Fruit fly (Drosophila melanogaster) whole organism, embryonic: ENCODE measurements around the gene CG34238.

ENCODE experiments used
- Abd-B ChIP-seq: fragments of 200-800 bp; sonication (Bioruptor generic); optimal IDR thresholded peaks from 2 replicates; lab custom pipeline; 2018; ENCODE audit warnings: missing biosample characterization, mild to moderate bottlenecking, missing genetic modification characterization, moderate library complexity
- CG10274 ChIP-seq: fragments of 200-800 bp; sonication (Bioruptor generic); optimal IDR thresholded peaks from 3 replicates; lab custom pipeline; 2017; ENCODE audit warnings: missing biosample characterization, mild to moderate bottlenecking, missing genetic modification characterization
- CG10366 ChIP-seq: fragments of 200-800 bp; sonication (Bioruptor generic); IDR thresholded peaks from 2 replicates; pipeline ENCODE4 v1.3.6; 2022; ENCODE audit warnings: missing biosample characterization, missing genetic modification characterization
- CG10543 ChIP-seq: fragments of 200-800 bp; sonication (Bioruptor generic); optimal IDR thresholded peaks from 3 replicates; lab custom pipeline; 2017; ENCODE audit warnings: missing biosample characterization, mild to moderate bottlenecking, missing genetic modification characterization, moderate library complexity
- CG10654 ChIP-seq: fragments of 200-800 bp; sonication (Bioruptor generic); optimal IDR thresholded peaks from 2 replicates; lab custom pipeline; 2016; ENCODE audit warnings: missing biosample characterization, missing genetic modification characterization
- CG11085 ChIP-seq: fragments of 200-800 bp; sonication (Bioruptor generic); IDR thresholded peaks from 2 replicates; pipeline ENCODE4 v1.3.6; 2022; ENCODE audit warnings: missing biosample characterization, missing genetic modification characterization
- CG12219 ChIP-seq: fragments of 200-800 bp; sonication (Bioruptor generic); optimal IDR thresholded peaks from 3 replicates; lab custom pipeline; 2018; ENCODE audit warnings: missing biosample characterization, mild to moderate bottlenecking, missing genetic modification characterization
- CG13775 ChIP-seq: fragments of 200-800 bp; sonication (Bioruptor generic); optimal IDR thresholded peaks from 3 replicates; lab custom pipeline; 2017; ENCODE audit warnings: missing biosample characterization, mild to moderate bottlenecking, missing genetic modification characterization
- CG13894 ChIP-seq: fragments of 200-800 bp; sonication (Bioruptor generic); optimal IDR thresholded peaks from 3 replicates; lab custom pipeline; 2018; ENCODE audit warnings: missing biosample characterization, mild to moderate bottlenecking, missing genetic modification characterization, moderate library complexity
- CG1602 ChIP-seq: fragments of 200-800 bp; sonication (Bioruptor generic); optimal IDR thresholded peaks from 3 replicates; lab custom pipeline; 2016; ENCODE audit warnings: missing biosample characterization, missing genetic modification characterization
- CG17568 ChIP-seq: fragments of 200-800 bp; sonication (Bioruptor generic); optimal IDR thresholded peaks from 2 replicates; lab custom pipeline; 2018; ENCODE audit warnings: missing biosample characterization, mild to moderate bottlenecking, missing genetic modification characterization, moderate library complexity
- CG1832 ChIP-seq: fragments of 200-800 bp; sonication (Bioruptor generic); optimal IDR thresholded peaks from 2 replicates; lab custom pipeline; 2017; ENCODE audit warnings: missing biosample characterization, mild to moderate bottlenecking, missing genetic modification characterization, inconsistent platforms
- CG2129 ChIP-seq: fragments of 200-800 bp; sonication (Bioruptor generic); IDR thresholded peaks from 2 replicates; pipeline ENCODE4 v1.3.6; 2022; ENCODE audit warnings: missing biosample characterization, missing genetic modification characterization; ENCODE audit not compliant: partially characterized antibody
- CG3163 ChIP-seq: fragments of 200-800 bp; sonication (Bioruptor generic); optimal IDR thresholded peaks from 3 replicates; lab custom pipeline; 2016; ENCODE audit warnings: missing biosample characterization, missing genetic modification characterization
- CG4328 ChIP-seq: fragments of 200-800 bp; sonication (Bioruptor generic); optimal IDR thresholded peaks from 3 replicates; lab custom pipeline; 2017; ENCODE audit warnings: missing biosample characterization, missing genetic modification reagents, missing genetic modification characterization
- CG4404 ChIP-seq: fragments of 200-800 bp; sonication (Bioruptor generic); IDR thresholded peaks from 2 replicates; pipeline ENCODE4 v1.3.6; 2022; ENCODE audit warnings: missing biosample characterization, missing genetic modification characterization
- CG6175 ChIP-seq: fragments of 200-800 bp; sonication (Bioruptor generic); IDR thresholded peaks from 3 replicates; pipeline ENCODE4 v1.3.6; 2022; ENCODE audit warnings: missing biosample characterization, missing genetic modification characterization
- CG6813 ChIP-seq: fragments of 200-800 bp; sonication (Bioruptor generic); optimal IDR thresholded peaks from 2 replicates; lab custom pipeline; 2017; ENCODE audit warnings: missing biosample characterization, missing genetic modification characterization, mild to moderate bottlenecking, moderate library complexity, missing genetic modification reagents
- CG7987 ChIP-seq: fragments of 200-800 bp; sonication (Bioruptor generic); optimal IDR thresholded peaks from 2 replicates; lab custom pipeline; 2018; ENCODE audit warnings: missing biosample characterization, mild to moderate bottlenecking, missing genetic modification characterization, moderate library complexity
- CHES-1-like ChIP-seq: fragments of 200-800 bp; sonication (Bioruptor generic); optimal IDR thresholded peaks from 2 replicates; lab custom pipeline; 2016; ENCODE audit warnings: missing biosample characterization, missing genetic modification characterization
- CTCF ChIP-seq: fragments of 200-800 bp; sonication (Bioruptor generic); optimal IDR thresholded peaks from 2 replicates; lab custom pipeline; 2017; ENCODE audit warnings: missing biosample characterization, mild to moderate bottlenecking, missing genetic modification characterization, moderate library complexity
- Drgx ChIP-seq: fragments of 200-800 bp; sonication (Bioruptor generic); IDR thresholded peaks from 2 replicates; pipeline ENCODE4 v1.3.6; 2022; ENCODE audit warnings: missing biosample characterization, missing genetic modification characterization
- Eip74EF ChIP-seq, 2 experiments: fragments of 200-800 bp in 1 of 2; fragments of >200 bp in 1 of 2; sonication (Bioruptor generic) in 1 of 2; optimal IDR thresholded peaks; 2 replicates each; lab custom pipeline; 2017 to 2019; ENCODE audit warnings: missing biosample characterization in 2 of 2, missing genetic modification characterization in 2 of 2, mild to moderate bottlenecking in 1 of 2, moderate library complexity in 1 of 2
- HmgZ ChIP-seq: fragments of 200-800 bp; sonication (Bioruptor generic); optimal IDR thresholded peaks from 2 replicates; lab custom pipeline; 2018; ENCODE audit warnings: missing biosample characterization, mild to moderate bottlenecking, missing genetic modification characterization
- Hmr ChIP-seq: fragments of 200-800 bp; sonication (Bioruptor generic); optimal IDR thresholded peaks from 3 replicates; lab custom pipeline; 2017; ENCODE audit warnings: mild to moderate bottlenecking, missing biosample characterization, missing genetic modification reagents, missing genetic modification characterization
- Nf-YC ChIP-seq: fragments of 200-800 bp; optimal IDR thresholded peaks from 3 replicates; lab custom pipeline; 2019; ENCODE audit warnings: missing biosample characterization, mild to moderate bottlenecking, missing genetic modification characterization, moderate library complexity
- PHDP ChIP-seq: fragments of 200-800 bp; sonication (Bioruptor generic); optimal IDR thresholded peaks from 3 replicates; lab custom pipeline; 2018; ENCODE audit warnings: missing biosample characterization, mild to moderate bottlenecking, missing genetic modification characterization, moderate library complexity
- Sox102F ChIP-seq: fragments of 200-800 bp; sonication (Bioruptor generic); optimal IDR thresholded peaks from 2 replicates; lab custom pipeline; 2018; ENCODE audit warnings: missing biosample characterization, mild to moderate bottlenecking, missing genetic modification characterization, moderate library complexity
- Tbp ChIP-seq: fragments of >200 bp; optimal IDR thresholded peaks from 2 replicates; lab custom pipeline; 2018; ENCODE audit warnings: missing biosample characterization, missing genetic modification characterization
- Trl ChIP-seq, 3 experiments: fragments of >200 bp in 2 of 3; fragments of 200-800 bp in 1 of 3; sonication (Bioruptor generic) in 1 of 3; optimal IDR thresholded peaks; 2 replicates in 1 of 3; 3 replicates in 2 of 3; lab custom pipeline; 2016 to 2017; ENCODE audit warnings: missing biosample characterization in 1 of 3, missing genetic modification characterization in 1 of 3
- chm ChIP-seq: fragments of 200-800 bp; sonication (Bioruptor generic); IDR thresholded peaks from 2 replicates; pipeline ENCODE4 v1.3.6; 2022; ENCODE audit warnings: missing biosample characterization, missing genetic modification characterization
- chn ChIP-seq: fragments of 200-800 bp; sonication (Bioruptor generic); optimal IDR thresholded peaks from 2 replicates; lab custom pipeline; 2016; ENCODE audit warnings: missing biosample characterization, missing genetic modification characterization
- dmrt11E ChIP-seq: fragments of 200-800 bp; sonication (Bioruptor generic); optimal IDR thresholded peaks from 3 replicates; lab custom pipeline; 2018; ENCODE audit warnings: missing biosample characterization, mild to moderate bottlenecking, missing genetic modification characterization, moderate library complexity
- emc ChIP-seq: fragments of 200-800 bp; sonication (Bioruptor generic); optimal IDR thresholded peaks from 2 replicates; lab custom pipeline; 2016; ENCODE audit warnings: missing biosample characterization, missing genetic modification characterization
- esg ChIP-seq: fragments of 200-800 bp; sonication (Bioruptor generic); conservative IDR thresholded peaks from 2 replicates; pipeline ENCODE4 v1.3.6; 2022; ENCODE audit warnings: missing biosample characterization, missing genetic modification characterization
- eyg ChIP-seq: fragments of 200-800 bp; sonication (Bioruptor generic); optimal IDR thresholded peaks from 3 replicates; lab custom pipeline; 2016; ENCODE audit warnings: missing biosample characterization, missing genetic modification characterization
- gt ChIP-seq: fragments of 200-800 bp; sonication (Bioruptor generic); IDR thresholded peaks from 2 replicates; pipeline ENCODE4 v1.3.6; 2022; ENCODE audit warnings: missing biosample characterization, missing genetic modification characterization
- h ChIP-seq: fragments of >200 bp; optimal IDR thresholded peaks from 2 replicates; lab custom pipeline; 2017
- lbe ChIP-seq: fragments of 200-800 bp; sonication (Bioruptor generic); optimal IDR thresholded peaks from 2 replicates; lab custom pipeline; 2016; ENCODE audit warnings: missing biosample characterization, mild to moderate bottlenecking, missing genetic modification characterization
- luna ChIP-seq: fragments of 200-800 bp; sonication (Bioruptor generic); optimal IDR thresholded peaks from 2 replicates; lab custom pipeline; 2016; ENCODE audit warnings: missing biosample characterization, missing genetic modification characterization
- mld ChIP-seq: fragments of 200-800 bp; sonication (Bioruptor generic); IDR thresholded peaks from 3 replicates; pipeline ENCODE4 v1.3.6; 2022; ENCODE audit warnings: missing biosample characterization, missing genetic modification characterization; ENCODE audit not compliant: partially characterized antibody
- p53 ChIP-seq: fragments of 200-800 bp; sonication (Bioruptor generic); optimal IDR thresholded peaks from 2 replicates; lab custom pipeline; 2016; ENCODE audit warnings: missing biosample characterization, missing genetic modification characterization
- pb ChIP-seq: fragments of 200-800 bp; sonication (Bioruptor generic); optimal IDR thresholded peaks from 3 replicates; lab custom pipeline; 2016; ENCODE audit warnings: missing biosample characterization, missing genetic modification characterization
- pho ChIP-seq: fragments of 200-800 bp; sonication (Bioruptor generic); optimal IDR thresholded peaks from 2 replicates; lab custom pipeline; 2016; ENCODE audit warnings: missing biosample characterization, missing genetic modification characterization
- prd ChIP-seq, 3 experiments: fragments of >200 bp in 2 of 3; fragments of 200-800 bp in 1 of 3; sonication (Bioruptor generic) in 1 of 3; optimal IDR thresholded peaks in 2 of 3; IDR thresholded peaks in 1 of 3; 2 replicates in 2 of 3; 3 replicates in 1 of 3; pipeline versions ENCODE4 v1.3.6 to Lab custom; 2017 to 2022; ENCODE audit warnings: missing biosample characterization in 1 of 3, missing genetic modification characterization in 1 of 3
- ranshi ChIP-seq: fragments of 200-800 bp; sonication (Bioruptor generic); IDR thresholded peaks from 2 replicates; pipeline ENCODE4 v1.3.6; 2022; ENCODE audit warnings: missing biosample characterization, missing genetic modification characterization
- ro ChIP-seq: fragments of 200-800 bp; sonication (Bioruptor generic); IDR thresholded peaks from 2 replicates; pipeline ENCODE4 v1.3.6; 2022; ENCODE audit warnings: missing biosample characterization, missing genetic modification characterization
- yki ChIP-seq: fragments of >200 bp; optimal IDR thresholded peaks from 3 replicates; lab custom pipeline; 2018
- z ChIP-seq: fragments of 200-800 bp; sonication (Bioruptor generic); IDR thresholded peaks from 3 replicates; pipeline ENCODE4 v1.3.6; 2022; ENCODE audit warnings: missing biosample characterization, missing genetic modification characterization
- zen ChIP-seq: fragments of 200-800 bp; sonication (Bioruptor generic); optimal IDR thresholded peaks from 3 replicates; lab custom pipeline; 2018; ENCODE audit warnings: missing biosample characterization, mild to moderate bottlenecking, missing genetic modification characterization, moderate library complexity

Gene CG34238

dm6 chr3L:10664511-10665062 is 38.3 kb downstream of the CG34238 start, which contains the start of gene simj (continued):
- no peak for TF ChIP-seq Abd-B (GFP tag; lab: Kevin White, UChicago)
- peak; percentile 46 for TF ChIP-seq CG12219 (GFP tag; lab: Kevin White, UChicago)
- TF ChIP-seq mld (GFP tag; lab: Robert Waterston, UW) = peak; percentile 69; the same call in 1 of the 3 replicates
- TF ChIP-seq CG1602 = no peak
- TF ChIP-seq CG17568 (GFP tag; lab: Kevin White, UChicago) = no peak
- peak; percentile 83 for TF ChIP-seq CG3163 (GFP tag; lab: Kevin White, UChicago)
- TF ChIP-seq Nf-YC (tag; lab: Kevin White, UChicago) = peak; percentile 61
- TF ChIP-seq CTCF (GFP tag; lab: Kevin White, UChicago) = peak; percentile 71
- TF ChIP-seq CG4328 (GFP tag; lab: Kevin White, UChicago) = peak; percentile 28
- peak; percentile 23 for TF ChIP-seq pho
- TF ChIP-seq CG6175 (GFP tag; lab: Robert Waterston, UW) = no peak; the same call in 2 of the 3 replicates
- TF ChIP-seq prd (optimal IDR thresholded peaks at IDR 0.05; lab: Kevin White, UChicago) = no peak
- 0 out of 3 replicates have a peak, but pooled peaks have one; percentile 8 for TF ChIP-seq prd (GFP tag; IDR thresholded peaks at IDR 0.05; lab: Robert Waterston, UW)
- TF ChIP-seq esg (GFP tag; lab: Robert Waterston, UW) = no peak
- peak; percentile 30 for TF ChIP-seq CG6813 (GFP tag; lab: Kevin White, UChicago)
- TF ChIP-seq CG4404 (GFP tag; lab: Robert Waterston, UW) = no peak
- peak; percentile 89 for TF ChIP-seq HmgZ (tag; lab: Kevin White, UChicago)
- TF ChIP-seq CG11085 (GFP tag; lab: Robert Waterston, UW) = no peak
- peak; percentile 41 for TF ChIP-seq chn
- peak; percentile 32 for TF ChIP-seq Tbp (GFP tag; lab: Kevin White, UChicago)
- TF ChIP-seq CG10543 (GFP tag; lab: Kevin White, UChicago) = peak; percentile 86
- TF ChIP-seq eyg (GFP tag; lab: Kevin White, UChicago) = peak; percentile 28
- no peak for TF ChIP-seq gt (GFP tag; lab: Robert Waterston, UW)
- no peak for TF ChIP-seq yki
- peak; percentile 95 for TF ChIP-seq chm (GFP tag; lab: Robert Waterston, UW)
- TF ChIP-seq Hmr (GFP tag; lab: Kevin White, UChicago) = peak; percentile 68
- TF ChIP-seq dmrt11E = no peak
- TF ChIP-seq CG10274 (GFP tag; lab: Kevin White, UChicago) = no peak
- TF ChIP-seq CG10366 (GFP tag; lab: Robert Waterston, UW) = no peak
- TF ChIP-seq ranshi (GFP tag; lab: Robert Waterston, UW) = peak; percentile 66; the same call in 1 of the 2 replicates
- TF ChIP-seq CG2129 (GFP tag; lab: Robert Waterston, UW) = peak; percentile 44; the same call in 1 of the 2 replicates
- peak; percentile 15 for TF ChIP-seq zen (tag; lab: Kevin White, UChicago)
- TF ChIP-seq PHDP (tag; lab: Kevin White, UChicago) = peak; percentile 34
- TF ChIP-seq pb = peak; percentile 10
- TF ChIP-seq p53 = peak; percentile 53
- TF ChIP-seq CG13775 (GFP tag; lab: Kevin White, UChicago) = no peak
- TF ChIP-seq lbe = peak; percentile 71
- peak; percentile 83 for TF ChIP-seq CHES-1-like (GFP tag; lab: Kevin White, UChicago)
- no peak for TF ChIP-seq ro (GFP tag; lab: Robert Waterston, UW)
- no peak for TF ChIP-seq Sox102F (GFP tag; lab: Kevin White, UChicago)
- peak in 1 of 2 experiments; percentile 12 for TF ChIP-seq Trl (optimal IDR thresholded peaks at IDR 0.05; lab: Kevin White, UChicago)
- TF ChIP-seq Trl (GFP tag; optimal IDR thresholded peaks at IDR 0.05; lab: Kevin White, UChicago) = peak; percentile 63
- peak; percentile 48 for TF ChIP-seq luna (GFP tag; lab: Kevin White, UChicago)
- TF ChIP-seq z (GFP tag; lab: Robert Waterston, UW) = no peak
- TF ChIP-seq Drgx = peak; percentile 34; the same call in 1 of the 2 replicates
- peak; percentile 70 for TF ChIP-seq CG7987 (GFP tag; lab: Kevin White, UChicago)
- TF ChIP-seq Eip74EF (GFP tag; optimal IDR thresholded peaks at IDR 0.05; lab: Kevin White, UChicago) = peak in 1 of 2 experiments; percentile 58
- TF ChIP-seq CG1832 (GFP tag; lab: Kevin White, UChicago) = no peak
- TF ChIP-seq emc (GFP tag; lab: Kevin White, UChicago) = no peak
- TF ChIP-seq CG10654 = no peak
- peak; percentile 89 for TF ChIP-seq CG13894
- no peak for TF ChIP-seq h (lab: Kevin White, UChicago)
